Fruit fly (Drosophila melanogaster): ENCODE data around the gene CG8745.
A peak's percentile ranks its signal among the peaks of the same experiment; 100 is the strongest.

Gene CG8745

dm6 chr3L:13866780-13867179, at the start of gene CG8745 (continued):
- no peak for TF ChIP-seq CG17802 (tag; optimal IDR thresholded peaks at IDR 0.05)
- TF ChIP-seq Abd-B (GFP tag; optimal IDR thresholded peaks at IDR 0.05), result no peak
- no peak for TF ChIP-seq CG9727 (GFP tag; optimal IDR thresholded peaks at IDR 0.05)
- no peak for TF ChIP-seq CG30020 (tag; optimal IDR thresholded peaks at IDR 0.05)
- no peak for TF ChIP-seq Fer2 (tag; optimal IDR thresholded peaks at IDR 0.05)
- no peak for TF ChIP-seq CG34376 (GFP tag; optimal IDR thresholded peaks at IDR 0.05)
- TF ChIP-seq HLH54F (GFP tag; optimal IDR thresholded peaks at IDR 0.05), result no peak
- TF ChIP-seq CG11247 (GFP tag; IDR thresholded peaks at IDR 0.05), result no peak
- no peak for TF ChIP-seq CG17385 (GFP tag; optimal IDR thresholded peaks at IDR 0.05)
- TF ChIP-seq prd (optimal IDR thresholded peaks at IDR 0.05), result no peak
- TF ChIP-seq prd (GFP tag; IDR thresholded peaks at IDR 0.05), result no peak
- peak; percentile 69 for TF ChIP-seq BEAF-32 (GFP tag; optimal IDR thresholded peaks at IDR 0.05)
- no peak for TF ChIP-seq Fer1 (GFP tag; optimal IDR thresholded peaks at IDR 0.05)
- no peak for TF ChIP-seq pan (optimal IDR thresholded peaks at IDR 0.05)
- TF ChIP-seq pan (GFP tag; optimal IDR thresholded peaks at IDR 0.05 in 1 of 2, IDR thresholded peaks at IDR 0.05 in 1 of 2), result no peak
- TF ChIP-seq chm (GFP tag; IDR thresholded peaks at IDR 0.05), result no peak
- TF ChIP-seq CG8478 (optimal IDR thresholded peaks at IDR 0.05), result no peak
- TF ChIP-seq Rfx (GFP tag; IDR thresholded peaks at IDR 0.05), result no peak
- no peak for TF ChIP-seq br (optimal IDR thresholded peaks at IDR 0.05)

DNA sequence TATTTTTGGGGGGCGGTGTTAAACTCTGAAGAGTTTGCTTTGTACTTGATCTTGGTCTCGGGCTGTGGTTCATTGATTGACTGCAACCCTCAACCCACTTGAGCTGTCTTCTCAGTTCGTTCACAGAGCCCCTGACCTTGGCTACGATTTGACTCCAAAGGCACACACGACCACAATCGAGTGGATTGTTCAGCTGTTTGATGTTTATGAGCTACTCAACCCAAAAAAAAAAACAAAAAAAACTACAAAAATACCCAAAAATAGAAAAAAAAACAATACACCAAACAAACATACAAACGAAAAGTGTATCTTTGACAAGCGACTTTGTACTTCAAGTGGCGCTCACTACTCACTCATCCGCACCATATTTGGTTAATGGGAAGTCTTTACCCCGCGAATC, 47.9 kb upstream of the CG8745 start:
- TF ChIP-seq Max (GFP tag; optimal IDR thresholded peaks at IDR 0.05), result no peak
- peak; percentile 51; the same call in 1 of the 2 replicates for TF ChIP-seq CG32772 (GFP tag; IDR thresholded peaks at IDR 0.05)
- TF ChIP-seq sens (GFP tag), result peak; percentile 44
- TF ChIP-seq chinmo (GFP tag; IDR thresholded peaks at IDR 0.05; ENCODE audit: partially characterized antibody), result 0 out of 4 replicates have a peak, but pooled peaks have one; percentile 27
- TF ChIP-seq z (GFP tag; IDR thresholded peaks at IDR 0.05), result peak; percentile 90
- no peak for TF ChIP-seq Meics (GFP tag; optimal IDR thresholded peaks at IDR 0.05)
- no peak for TF ChIP-seq nerfin-1 (tag; optimal IDR thresholded peaks at IDR 0.05)
- TF ChIP-seq crol (GFP tag; IDR thresholded peaks at IDR 0.05), result peak; percentile 40; the same call in 1 of the 2 replicates
- TF ChIP-seq fd102C (GFP tag; optimal IDR thresholded peaks at IDR 0.05), result no peak
- no peak for TF ChIP-seq CG11456 (GFP tag; IDR thresholded peaks at IDR 0.05)
- TF ChIP-seq sqz (GFP tag; optimal IDR thresholded peaks at IDR 0.05), result peak; percentile 38
- no peak for TF ChIP-seq CG15514 (GFP tag; optimal IDR thresholded peaks at IDR 0.05)
- no peak for TF ChIP-seq CG8924 (tag; optimal IDR thresholded peaks at IDR 0.05)
- TF ChIP-seq ewg (GFP tag; optimal IDR thresholded peaks at IDR 0.05), result no peak
- peak; percentile 28; the same call in 1 of the 2 replicates for TF ChIP-seq sob (GFP tag; IDR thresholded peaks at IDR 0.05)
- peak; percentile 42 for TF ChIP-seq Ets65A (GFP tag)

DNA sequence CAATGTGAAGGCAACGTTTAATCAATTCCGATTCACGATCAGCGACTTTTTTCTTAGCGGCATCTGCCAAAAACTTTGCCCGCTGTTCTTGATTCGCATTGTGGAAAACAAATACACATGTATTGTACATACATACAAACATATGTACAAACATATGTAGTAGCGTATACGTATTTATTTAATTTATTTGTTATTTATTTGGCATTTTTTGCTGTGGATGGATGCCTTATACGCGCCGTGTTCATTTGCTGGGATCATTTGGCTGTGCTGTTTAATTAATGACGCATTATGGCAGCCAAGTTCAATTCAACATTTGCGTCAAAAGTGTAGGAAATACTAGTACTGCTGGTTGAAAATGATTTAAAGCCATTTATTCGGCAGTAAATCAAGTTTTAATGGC, 46.1 kb upstream of the CG8745 start:
- TF ChIP-seq CG12236 (GFP tag; optimal IDR thresholded peaks at IDR 0.05) (no peak), sd (tag; optimal IDR thresholded peaks at IDR 0.05) (peak; percentile 61), CG7745 (tag; optimal IDR thresholded peaks at IDR 0.05) (no peak), Lpt (GFP tag; optimal IDR thresholded peaks at IDR 0.05) (no peak), gem (tag; optimal IDR thresholded peaks at IDR 0.05) (peak; percentile 25), CG6654 (GFP tag; optimal IDR thresholded peaks at IDR 0.05) (no peak), CG12391 (tag; optimal IDR thresholded peaks at IDR 0.05) (no peak), odd (GFP tag; optimal IDR thresholded peaks at IDR 0.05) (no peak), CG7357 (GFP tag; IDR thresholded peaks at IDR 0.05) (no peak), chn (GFP tag; optimal IDR thresholded peaks at IDR 0.05) (no peak), lola (GFP tag; optimal IDR thresholded peaks at IDR 0.05) (no peak), CG2120 (GFP tag; optimal IDR thresholded peaks at IDR 0.05) (peak; percentile 36), Meics (GFP tag; optimal IDR thresholded peaks at IDR 0.05) (peak; percentile 31), Ets65A (GFP tag) (peak; percentile 72), cwo (GFP tag; optimal IDR thresholded peaks at IDR 0.05) (peak; percentile 51), lab (GFP tag; optimal IDR thresholded peaks at IDR 0.05) (peak; percentile 82), TFAM (GFP tag; optimal IDR thresholded peaks at IDR 0.05) (no peak), vvl (GFP tag; IDR thresholded peaks at IDR 0.05) (no peak), ci (GFP tag; IDR thresholded peaks at IDR 0.05) (no peak)

Measured in whole organism, embryonic.